Worm (Caenorhabditis elegans) whole organism, L3 larva: ENCODE measurements around the gene W04D12.1.
A peak's percentile ranks its signal among the peaks of the same experiment; 100 is the strongest.

Experiments
- R02D3.7 ChIP-seq: fragments of 150-350 bp; optimal IDR thresholded peaks from 2 replicates; lab custom pipeline; 2014; ENCODE audit warnings: missing biosample characterization, missing genetic modification characterization
- ZK546.5 ChIP-seq: sonication (generic microtip); optimal IDR thresholded peaks from 2 replicates; lab custom pipeline; 2017; ENCODE audit warnings: missing biosample characterization, missing genetic modification characterization
- aly-2 ChIP-seq: fragments of 150-350 bp; optimal IDR thresholded peaks from 2 replicates; lab custom pipeline; 2014; ENCODE audit warnings: missing biosample characterization, missing genetic modification characterization
- ama-1 ChIP-seq: fragments of 150-350 bp; optimal IDR thresholded peaks from 2 replicates; lab custom pipeline; 2018
- ceh-16 ChIP-seq: sonication (generic microtip); optimal IDR thresholded peaks from 2 replicates; lab custom pipeline; 2017; ENCODE audit warnings: missing biosample characterization, missing genetic modification characterization
- ceh-28 ChIP-seq: fragments of 150-350 bp; optimal IDR thresholded peaks from 2 replicates; lab custom pipeline; 2014; ENCODE audit warnings: missing biosample characterization, missing genetic modification reagents, missing genetic modification characterization
- ceh-82 ChIP-seq: fragments of 150-350 bp; optimal IDR thresholded peaks from 2 replicates; lab custom pipeline; 2014; ENCODE audit warnings: missing biosample characterization, missing genetic modification characterization
- ceh-9 ChIP-seq: sonication (generic microtip); optimal IDR thresholded peaks from 2 replicates; lab custom pipeline; 2018; ENCODE audit warnings: missing biosample characterization, missing genetic modification characterization
- daf-12 ChIP-seq: fragments of 150-350 bp; optimal IDR thresholded peaks from 2 replicates; lab custom pipeline; 2014; ENCODE audit warnings: missing biosample characterization, missing genetic modification reagents, missing genetic modification characterization
- elt-1 ChIP-seq: fragments of 150-350 bp; optimal IDR thresholded peaks from 2 replicates; lab custom pipeline; 2014; ENCODE audit warnings: missing biosample characterization, missing genetic modification characterization
- elt-2 ChIP-seq: sonication (generic microtip); optimal IDR thresholded peaks from 2 replicates; lab custom pipeline; 2016; ENCODE audit warnings: missing genetic modification reagents, mild to moderate bottlenecking, missing genetic modification characterization, missing compliant biosample characterization
- elt-3 ChIP-seq, 3 experiments: fragments of 150-350 bp in 1 of 3; sonication (generic microtip) in 2 of 3; optimal IDR thresholded peaks; 2 replicates in 2 of 3; 4 replicates in 1 of 3; lab custom pipeline; 2014 to 2017; ENCODE audit warnings: missing biosample characterization in 3 of 3, missing genetic modification characterization in 3 of 3
- jun-1 ChIP-seq: fragments of 150-350 bp; optimal IDR thresholded peaks from 2 replicates; lab custom pipeline; 2014; ENCODE audit warnings: missing biosample characterization, missing genetic modification reagents, missing genetic modification characterization
- lsy-12 ChIP-seq: sonication (generic microtip); optimal IDR thresholded peaks from 2 replicates; lab custom pipeline; 2016; ENCODE audit warnings: mild to moderate bottlenecking, missing genetic modification characterization, missing compliant biosample characterization
- mdl-1 ChIP-seq: fragments of 150-350 bp; optimal IDR thresholded peaks from 2 replicates; lab custom pipeline; 2014; ENCODE audit warnings: missing biosample characterization, missing genetic modification characterization
- mml-1 ChIP-seq: fragments of 150-350 bp; sonication (generic microtip); optimal IDR thresholded peaks from 3 replicates; lab custom pipeline; 2014; ENCODE audit warnings: missing biosample characterization, missing genetic modification characterization
- nfya-1 ChIP-seq: sonication (generic microtip); optimal IDR thresholded peaks from 2 replicates; lab custom pipeline; 2017; ENCODE audit warnings: missing genetic modification characterization, mild to moderate bottlenecking, missing compliant biosample characterization, antibody characterized with exemption, moderate library complexity; ENCODE audit not compliant: insufficient read depth
- nhr-11 ChIP-seq: fragments of 150-350 bp; optimal IDR thresholded peaks from 2 replicates; lab custom pipeline; 2014; ENCODE audit warnings: missing biosample characterization, missing genetic modification characterization
- nhr-23 ChIP-seq: fragments of 150-350 bp; optimal IDR thresholded peaks from 2 replicates; lab custom pipeline; 2014; ENCODE audit warnings: missing biosample characterization, missing genetic modification reagents, missing genetic modification characterization
- nhr-28 ChIP-seq: fragments of 150-350 bp; optimal IDR thresholded peaks from 2 replicates; lab custom pipeline; 2014; ENCODE audit warnings: missing biosample characterization, missing genetic modification characterization
- nhr-43 ChIP-seq: sonication (generic microtip); optimal IDR thresholded peaks from 2 replicates; lab custom pipeline; 2016; ENCODE audit warnings: mild to moderate bottlenecking, missing genetic modification characterization, missing compliant biosample characterization; ENCODE audit not compliant: poor library complexity, severe bottlenecking
- nhr-67 ChIP-seq: fragments of 150-350 bp; optimal IDR thresholded peaks from 2 replicates; lab custom pipeline; 2014; ENCODE audit warnings: missing biosample characterization, missing genetic modification characterization
- pha-4 ChIP-seq: fragments of 150-350 bp; optimal IDR thresholded peaks from 2 replicates; lab custom pipeline; 2014; ENCODE audit warnings: missing biosample characterization, missing genetic modification reagents, missing genetic modification characterization
- pqm-1 ChIP-seq: fragments of 150-350 bp; optimal IDR thresholded peaks from 2 replicates; lab custom pipeline; 2017; ENCODE audit warnings: missing biosample characterization, missing genetic modification characterization, inconsistent platforms
- skn-1 ChIP-seq: fragments of 150-350 bp; optimal IDR thresholded peaks from 2 replicates; lab custom pipeline; 2014; ENCODE audit warnings: missing biosample characterization, missing genetic modification characterization
- tbx-2 ChIP-seq: sonication (generic microtip); optimal IDR thresholded peaks from 2 replicates; lab custom pipeline; 2016; ENCODE audit warnings: mild to moderate bottlenecking, missing genetic modification characterization, missing compliant biosample characterization
- ztf-11 ChIP-seq: fragments of 150-350 bp; optimal IDR thresholded peaks from 2 replicates; lab custom pipeline; 2014; ENCODE audit warnings: missing biosample characterization, missing genetic modification characterization
- ztf-4 ChIP-seq: fragments of 150-350 bp; optimal IDR thresholded peaks from 2 replicates; lab custom pipeline; 2014; ENCODE audit warnings: missing biosample characterization, missing genetic modification characterization

W04D12.1 gene

ce11 chrIII:5838159-5839046 is 1.7 kb downstream of the W04D12.1 start:
- TF ChIP-seq lsy-12 (tag; lab: Kevin White, UChicago) = peak; percentile 53
- peak; percentile 46 for TF ChIP-seq nhr-23 (tag; lab: Kevin White, UChicago)
- TF ChIP-seq nhr-43 (tag; lab: Kevin White, UChicago) = peak; percentile 44
- no peak for TF ChIP-seq ceh-9 (tag; lab: Kevin White, UChicago)
- peak; percentile 93 for TF ChIP-seq pqm-1 (tag; lab: Kevin White, UChicago)
- TF ChIP-seq skn-1 (tag; lab: Kevin White, UChicago) = no peak
- TF ChIP-seq ama-1 (lab: Kevin White, UChicago) = peak; percentile 73
- TF ChIP-seq nfya-1 (tag; lab: Kevin White, UChicago) = peak; percentile 14
- no peak for TF ChIP-seq nhr-67 (tag; lab: Kevin White, UChicago)
- TF ChIP-seq mdl-1 (tag; lab: Kevin White, UChicago) = peak; percentile 11
- TF ChIP-seq R02D3.7 = no peak
- TF ChIP-seq ZK546.5 (tag; lab: Kevin White, UChicago) = no peak
- peak; percentile 75 for TF ChIP-seq pha-4 (tag; lab: Kevin White, UChicago)
- peak; percentile 59 for TF ChIP-seq elt-1
- TF ChIP-seq elt-2 (tag; lab: Kevin White, UChicago) = peak; percentile 95
- TF ChIP-seq ceh-16 (tag; lab: Kevin White, UChicago) = no peak
- TF ChIP-seq jun-1 (tag; lab: Kevin White, UChicago) = peak; percentile 35
- no peak for TF ChIP-seq ztf-4 (tag; lab: Kevin White, UChicago)

ce11 chrIII:5839147-5839546 is 2.4 kb downstream of the W04D12.1 start:
- TF ChIP-seq R02D3.7 (no peak), elt-3 (tag; optimal IDR thresholded peaks at IDR 0.05; lab: Kevin White, UChicago) (peak in 1 of 3 experiments; percentile 10), jun-1 (tag; lab: Kevin White, UChicago) (peak; percentile 31), nhr-23 (tag; lab: Kevin White, UChicago) (peak; percentile 61), ceh-82 (tag; lab: Kevin White, UChicago) (no peak), pqm-1 (tag; lab: Kevin White, UChicago) (peak; percentile 83), elt-2 (tag; lab: Kevin White, UChicago) (peak; percentile 76), nhr-43 (tag; lab: Kevin White, UChicago) (peak; percentile 69), aly-2 (tag; lab: Kevin White, UChicago) (no peak), ceh-28 (peak; percentile 83), daf-12 (tag; lab: Kevin White, UChicago) (no peak), ama-1 (lab: Kevin White, UChicago) (no peak)

DNA sequence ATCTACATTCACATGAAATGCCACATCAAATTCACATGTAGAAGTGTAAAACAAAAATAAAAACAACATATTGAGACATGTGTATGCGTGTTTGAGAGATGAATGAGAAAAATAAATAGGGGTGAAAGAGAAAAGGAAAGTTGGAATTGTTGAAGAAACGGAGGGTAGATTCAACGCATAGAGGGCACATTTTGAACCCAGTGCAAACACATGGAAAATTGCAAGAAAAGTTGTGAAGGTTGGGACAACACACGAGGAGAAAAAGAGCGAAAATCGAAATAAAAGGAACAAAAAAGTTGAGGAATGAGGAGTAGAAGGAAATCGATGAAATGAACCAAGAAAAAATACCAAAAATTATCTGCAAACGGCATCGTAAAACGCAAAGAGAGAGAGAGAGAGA is 2.9 kb downstream of the W04D12.1 start:
- TF ChIP-seq nhr-23 (tag; lab: Kevin White, UChicago) (no peak), mml-1 (tag; lab: Kevin White, UChicago) (peak; percentile 36), tbx-2 (tag; lab: Kevin White, UChicago) (no peak)

DNA sequence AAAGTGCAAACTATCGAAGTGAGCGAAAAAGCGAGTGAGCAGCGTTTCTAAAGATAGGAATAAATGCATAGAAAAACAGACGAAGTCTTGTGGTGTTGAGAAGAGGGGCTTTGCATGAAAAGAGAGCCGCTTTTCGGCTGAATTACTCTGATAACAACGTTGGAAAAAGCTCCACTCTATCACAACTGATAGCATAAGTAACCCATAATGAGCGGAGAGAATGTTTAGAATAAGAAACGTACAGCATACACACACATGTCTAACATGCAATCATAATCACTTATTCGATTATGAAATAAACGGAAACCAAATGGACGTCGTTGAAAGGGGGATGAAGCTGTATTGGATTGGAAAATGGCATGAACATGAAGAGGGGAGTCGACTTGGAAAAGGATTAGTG is 3.6 kb downstream of the W04D12.1 start:
- TF ChIP-seq pqm-1 (tag; lab: Kevin White, UChicago) = peak; percentile 61
- no peak for TF ChIP-seq ztf-4 (tag; lab: Kevin White, UChicago)
- TF ChIP-seq elt-2 (tag; lab: Kevin White, UChicago) = peak; percentile 75
- TF ChIP-seq, all 47 proteins: peak for 2

DNA sequence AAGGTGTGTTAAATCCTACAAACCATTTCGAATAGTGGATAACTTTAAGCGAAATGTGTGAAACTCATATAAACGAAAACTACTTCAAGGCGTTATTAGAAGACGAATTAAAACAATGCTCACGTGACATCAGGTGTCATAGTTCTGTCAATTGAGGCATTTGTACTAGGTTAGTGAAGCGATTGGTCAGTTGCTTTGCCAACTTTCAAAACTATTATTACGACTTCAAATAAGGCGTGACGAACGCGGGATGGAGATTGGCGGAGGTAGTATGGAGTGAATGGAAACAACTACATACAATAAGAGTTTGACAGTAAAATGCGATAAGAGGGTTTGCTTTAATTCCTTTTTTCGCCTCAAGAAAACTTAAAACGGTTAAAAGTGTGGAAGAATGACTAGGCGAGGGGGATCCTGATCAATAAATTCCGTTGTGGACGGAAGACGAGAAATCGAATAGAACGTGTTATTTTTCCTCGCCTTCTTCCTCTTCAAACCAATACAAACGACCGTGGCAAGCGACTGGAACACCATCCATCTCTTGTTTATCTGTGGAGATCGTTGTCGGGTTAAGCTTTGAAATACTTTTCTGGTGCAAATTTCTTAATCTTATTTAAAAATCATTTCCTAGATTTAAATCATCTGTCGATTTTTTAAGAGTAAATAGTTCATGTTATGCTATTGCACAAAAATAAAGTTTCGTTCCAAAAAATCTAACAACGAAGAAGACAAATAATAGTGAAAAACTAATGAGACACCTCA is 4.3 kb downstream of the W04D12.1 start:
- TF ChIP-seq mdl-1 (tag; lab: Kevin White, UChicago) (no peak), nhr-28 (tag; lab: Kevin White, UChicago) (no peak), elt-1 (peak; percentile 62), ztf-11 (tag; lab: Kevin White, UChicago) (no peak), nfya-1 (tag; lab: Kevin White, UChicago) (no peak), ama-1 (lab: Kevin White, UChicago) (peak; percentile 50), nhr-11 (no peak)
